Worm (Caenorhabditis elegans) whole organism, late embryonic: ENCODE measurements around the gene hsp-16.41.
A peak's percentile ranks its signal among the peaks of the same experiment; 100 is the strongest.

ENCODE experiments used
- C08G9.2 ChIP-seq: sonication (generic microtip); optimal IDR thresholded peaks from 2 replicates; lab custom pipeline; 2016; ENCODE audit warnings: mild to moderate bottlenecking, missing genetic modification characterization, moderate library complexity, missing compliant biosample characterization
- K02D7.2 ChIP-seq: sonication (generic microtip); optimal IDR thresholded peaks from 2 replicates; lab custom pipeline; 2017; ENCODE audit warnings: mild to moderate bottlenecking, missing genetic modification characterization, missing compliant biosample characterization
- Y22D7AL.16 ChIP-seq: sonication (generic microtip); optimal IDR thresholded peaks from 2 replicates; lab custom pipeline; 2016; ENCODE audit warnings: missing genetic modification characterization, missing compliant biosample characterization
- ahr-1 ChIP-seq: sonication (generic microtip); optimal IDR thresholded peaks from 2 replicates; lab custom pipeline; 2016; ENCODE audit warnings: missing genetic modification characterization, missing compliant biosample characterization
- ama-1 ChIP-seq: fragments of 150-350 bp; optimal IDR thresholded peaks from 2 replicates; lab custom pipeline; 2014
- ceh-18 ChIP-seq: sonication (generic microtip); optimal IDR thresholded peaks from 2 replicates; lab custom pipeline; 2016; ENCODE audit warnings: missing genetic modification characterization, missing compliant biosample characterization
- ceh-19 ChIP-seq: fragments of 200-800 bp; sonication (Bioruptor generic); optimal IDR thresholded peaks from 2 replicates; lab custom pipeline; 2018; ENCODE audit warnings: mild to moderate bottlenecking, missing genetic modification characterization, missing compliant biosample characterization
- ceh-2 ChIP-seq: sonication (generic microtip); optimal IDR thresholded peaks from 2 replicates; lab custom pipeline; 2016; ENCODE audit warnings: missing genotype, missing genetic modification characterization, missing compliant biosample characterization
- ceh-22 ChIP-seq: sonication (generic microtip); optimal IDR thresholded peaks from 2 replicates; lab custom pipeline; 2017; ENCODE audit warnings: missing biosample characterization, missing genetic modification characterization
- ceh-24 ChIP-seq: sonication (generic microtip); optimal IDR thresholded peaks from 2 replicates; lab custom pipeline; 2016; ENCODE audit warnings: mild to moderate bottlenecking, missing genetic modification characterization, missing compliant biosample characterization
- ceh-34 ChIP-seq: sonication (generic microtip); optimal IDR thresholded peaks from 2 replicates; lab custom pipeline; 2016; ENCODE audit warnings: mild to moderate bottlenecking, missing genetic modification characterization, missing compliant biosample characterization
- ceh-6 ChIP-seq: fragments of 200-800 bp; sonication (Bioruptor generic); optimal IDR thresholded peaks from 2 replicates; lab custom pipeline; 2018; ENCODE audit warnings: mild to moderate bottlenecking, missing genetic modification characterization, missing compliant biosample characterization
- dmd-4 ChIP-seq: sonication (generic microtip); optimal IDR thresholded peaks from 2 replicates; lab custom pipeline; 2016; ENCODE audit warnings: borderline replicate concordance, missing genetic modification characterization, missing compliant biosample characterization
- elt-2 ChIP-seq: sonication (generic microtip); optimal IDR thresholded peaks from 2 replicates; lab custom pipeline; 2016; ENCODE audit warnings: missing genetic modification reagents, missing genetic modification characterization, missing compliant biosample characterization
- eyg-1 ChIP-seq: sonication (generic microtip); optimal IDR thresholded peaks from 2 replicates; lab custom pipeline; 2016; ENCODE audit warnings: missing genotype, missing genetic modification characterization, missing compliant biosample characterization
- fax-1 ChIP-seq: sonication (generic microtip); optimal IDR thresholded peaks from 2 replicates; lab custom pipeline; 2016; ENCODE audit warnings: missing genotype, missing genetic modification characterization, missing compliant biosample characterization
- fkh-6 ChIP-seq: sonication (generic microtip); optimal IDR thresholded peaks from 2 replicates; lab custom pipeline; 2016; ENCODE audit warnings: missing genetic modification characterization, missing compliant biosample characterization
- hlh-30 ChIP-seq: sonication (generic microtip); optimal IDR thresholded peaks from 2 replicates; lab custom pipeline; 2017; ENCODE audit warnings: antibody characterized with exemption, missing genetic modification characterization, missing compliant biosample characterization; ENCODE audit not compliant: insufficient read depth
- hlh-8 ChIP-seq: sonication (generic microtip); optimal IDR thresholded peaks from 2 replicates; lab custom pipeline; 2016; ENCODE audit warnings: missing genotype, missing genetic modification characterization, missing compliant biosample characterization
- lim-6 ChIP-seq: sonication (generic microtip); optimal IDR thresholded peaks from 2 replicates; lab custom pipeline; 2016; ENCODE audit warnings: missing genetic modification characterization, missing compliant biosample characterization
- madf-2 ChIP-seq: sonication (generic microtip); optimal IDR thresholded peaks from 2 replicates; lab custom pipeline; 2017; ENCODE audit warnings: missing genetic modification characterization, missing compliant biosample characterization
- nfya-1 ChIP-seq: sonication (generic microtip); optimal IDR thresholded peaks from 2 replicates; lab custom pipeline; 2017; ENCODE audit warnings: missing genetic modification characterization, mild to moderate bottlenecking, missing compliant biosample characterization, antibody characterized with exemption, moderate library complexity
- nhr-11 ChIP-seq: fragments of 150-350 bp; optimal IDR thresholded peaks from 2 replicates; lab custom pipeline; 2014; ENCODE audit warnings: missing biosample characterization, missing genetic modification characterization
- pha-2 ChIP-seq: sonication (generic microtip); optimal IDR thresholded peaks from 2 replicates; lab custom pipeline; 2017; ENCODE audit warnings: mild to moderate bottlenecking, missing genetic modification characterization, missing compliant biosample characterization
- sox-2 ChIP-seq: fragments of 200-800 bp; sonication (Bioruptor generic); IDR thresholded peaks from 2 replicates; pipeline ENCODE4 v1.3.6; 2022; ENCODE audit warnings: missing genetic modification reagents, missing genetic modification characterization, missing compliant biosample characterization
- sox-4 ChIP-seq: sonication (generic microtip); optimal IDR thresholded peaks from 2 replicates; lab custom pipeline; 2017; ENCODE audit warnings: mild to moderate bottlenecking, missing genetic modification characterization, inconsistent platforms, missing compliant biosample characterization
- tbx-7 ChIP-seq: sonication (generic microtip); optimal IDR thresholded peaks from 2 replicates; lab custom pipeline; 2016; ENCODE audit warnings: missing genotype, missing genetic modification characterization, missing compliant biosample characterization
- ttx-3 ChIP-seq: sonication (generic microtip); optimal IDR thresholded peaks from 2 replicates; lab custom pipeline; 2016; ENCODE audit warnings: missing genetic modification reagents, missing genetic modification characterization, missing compliant biosample characterization
- unc-3 ChIP-seq, 2 experiments: fragments of 200-800 bp in 1 of 2; sonication (Bioruptor generic) in 1 of 2; sonication (generic microtip) in 1 of 2; conservative IDR thresholded peaks in 1 of 2; optimal IDR thresholded peaks in 1 of 2; 2 replicates each; pipeline versions ENCODE4 v1.3.6 to Lab custom; 2016 to 2022; ENCODE audit warnings: missing compliant biosample characterization in 2 of 2, missing genetic modification characterization in 2 of 2, missing genetic modification reagents in 1 of 2
- unc-42 ChIP-seq: sonication (generic microtip); optimal IDR thresholded peaks from 2 replicates; lab custom pipeline; 2016; ENCODE audit warnings: missing genotype, missing genetic modification characterization, missing compliant biosample characterization
- unc-55 ChIP-seq: sonication (generic microtip); optimal IDR thresholded peaks from 2 replicates; lab custom pipeline; 2017; ENCODE audit warnings: missing biosample characterization, missing genetic modification reagents, missing genetic modification characterization
- unc-86 ChIP-seq: sonication (generic microtip); optimal IDR thresholded peaks from 2 replicates; lab custom pipeline; 2016; ENCODE audit warnings: missing genetic modification characterization, missing compliant biosample characterization
- zip-5 ChIP-seq: sonication (generic microtip); optimal IDR thresholded peaks from 2 replicates; lab custom pipeline; 2016; ENCODE audit warnings: missing genetic modification characterization, missing compliant biosample characterization

Gene hsp-16.41

ce11 chrV:1756856-1757255, 48.1 kb upstream of the hsp-16.41 start, which contains the start of gene clec-204:
TSS of gene clec-204 (plus strand) at chrV:1757156.
- TF ChIP-seq ceh-2 (tag; lab: Kevin White, UChicago) (no peak), elt-2 (tag; lab: Kevin White, UChicago) (no peak), fax-1 (tag; lab: Kevin White, UChicago) (no peak), ceh-6 (GFP tag; lab: Kevin White, UChicago) (no peak), ttx-3 (no peak), ama-1 (lab: Kevin White, UChicago) (no peak), ahr-1 (tag; lab: Kevin White, UChicago) (no peak), hlh-30 (tag; lab: Kevin White, UChicago) (no peak), C08G9.2 (tag; lab: Kevin White, UChicago) (no peak), sox-2 (no peak), unc-86 (tag; lab: Kevin White, UChicago) (no peak), madf-2 (tag; lab: Kevin White, UChicago) (no peak), pha-2 (tag; lab: Kevin White, UChicago) (no peak), ceh-22 (tag; lab: Kevin White, UChicago) (no peak), hlh-8 (no peak), ceh-34 (tag; lab: Kevin White, UChicago) (no peak)

ce11 chrV:1760682-1761081, 44.3 kb upstream of the hsp-16.41 start, which contains the start of gene clec-205:
TSS of gene clec-205 (plus strand) at chrV:1760893.
- TF ChIP-seq eyg-1 (no peak), tbx-7 (tag; lab: Kevin White, UChicago) (no peak), elt-2 (tag; lab: Kevin White, UChicago) (peak; percentile 10)

ce11 chrV:1767427-1767826, 37.6 kb upstream of the hsp-16.41 start:
- TF ChIP-seq fkh-6 (tag; lab: Kevin White, UChicago) (no peak), nhr-11 (tag; lab: Kevin White, UChicago) (no peak), ahr-1 (tag; lab: Kevin White, UChicago) (no peak)

- TF ChIP-seq unc-55 (GFP tag; lab: Kevin White, UChicago) (peak; percentile 21), sox-4 (tag; lab: Kevin White, UChicago) (no peak)
Measured at ce11 chrV:1771727-1772126, 33.3 kb upstream of the hsp-16.41 start, which contains the start of gene dhs-13. TSS of gene dhs-13 (minus strand) at chrV:1771734.

- TF ChIP-seq ceh-19 (GFP tag; lab: Kevin White, UChicago), result no peak
- TF ChIP-seq ceh-24 (tag; lab: Kevin White, UChicago), result no peak
- no peak for TF ChIP-seq K02D7.2 (tag; lab: Kevin White, UChicago)
- TF ChIP-seq nfya-1 (tag; lab: Kevin White, UChicago), result no peak
- no peak for TF ChIP-seq zip-5 (tag; lab: Kevin White, UChicago)
- no peak for TF ChIP-seq dmd-4 (tag; lab: Kevin White, UChicago)
- TF ChIP-seq lim-6 (tag; lab: Kevin White, UChicago), result no peak
- TF ChIP-seq unc-3 (GFP tag; conservative IDR thresholded peaks at IDR 0.05; lab: Robert Waterston, UW), result no peak
- no peak for TF ChIP-seq unc-3 (tag; optimal IDR thresholded peaks at IDR 0.05; lab: Kevin White, UChicago)
- TF ChIP-seq Y22D7AL.16, result no peak
Measured at ce11 chrV:1773120-1773519, 31.9 kb upstream of the hsp-16.41 start.

ce11 chrV:1774874-1775589, 29.9 kb upstream of the hsp-16.41 start, which contains the start of gene F36H9.7:
TSS of gene F36H9.7 (minus strand) at chrV:1774924.
- no peak for TF ChIP-seq ahr-1 (tag; lab: Kevin White, UChicago)
- no peak for TF ChIP-seq ceh-18
- peak; percentile 57 for TF ChIP-seq unc-42 (tag; lab: Kevin White, UChicago)
